Worm (Caenorhabditis elegans): ENCODE data around the gene C27A2.12.

ce11 chrII:5091640-5092243 is 33.8 kb upstream of the C27A2.12 start, which contains the start of gene pld-1:
- TF ChIP-seq unc-130 (GFP tag; optimal IDR thresholded peaks at IDR 0.05): peak; percentile 3
- no peak for TF ChIP-seq bed-2 (GFP tag; IDR thresholded peaks at IDR 0.05)
- no peak for TF ChIP-seq nhr-120 (GFP tag; IDR thresholded peaks at IDR 0.05)
- no peak for TF ChIP-seq ets-4 (GFP tag; optimal IDR thresholded peaks at IDR 0.05)
- TF ChIP-seq unc-62 (GFP tag; optimal IDR thresholded peaks at IDR 0.05): no peak
- no peak for TF ChIP-seq B0035.1 (tag; optimal IDR thresholded peaks at IDR 0.05)
- TF ChIP-seq snpc-4 (GFP tag; optimal IDR thresholded peaks at IDR 0.05): no peak
- peak in 1 of 4 experiments; percentile 7 for TF ChIP-seq snpc-4 (tag; optimal IDR thresholded peaks at IDR 0.05)
- peak; percentile 76 for TF ChIP-seq snpc-3.4 (tag; optimal IDR thresholded peaks at IDR 0.05)
- TF ChIP-seq lsy-27 (tag; optimal IDR thresholded peaks at IDR 0.05; ENCODE audit: borderline replicate concordance, insufficient read depth): no peak
- no peak for TF ChIP-seq bed-1 (GFP tag; IDR thresholded peaks at IDR 0.05)
- TF ChIP-seq F10E7.11 (tag; optimal IDR thresholded peaks at IDR 0.05): no peak
- no peak for TF ChIP-seq ekl-4 (GFP tag; IDR thresholded peaks at IDR 0.05)
- TF ChIP-seq efl-1 (GFP tag; optimal IDR thresholded peaks at IDR 0.05): peak; percentile 80
- TF ChIP-seq nhr-90 (tag; optimal IDR thresholded peaks at IDR 0.05): no peak
